Fruit fly (Drosophila melanogaster) whole organism, embryonic: ENCODE data around the gene Jon25Bi.

Experiments used
- ATbp ChIP-seq: fragments of 200-800 bp; sonication (Bioruptor generic); optimal IDR thresholded peaks from 2 replicates; lab custom pipeline; 2017; ENCODE audit warnings: missing biosample characterization, mild to moderate bottlenecking, missing genetic modification characterization, missing genetic modification reagents
- Atf-2 ChIP-seq: fragments of 200-800 bp; sonication (Bioruptor generic); optimal IDR thresholded peaks from 2 replicates; lab custom pipeline; 2016; ENCODE audit warnings: missing biosample characterization, missing genetic modification characterization
- CG10267 ChIP-seq: fragments of 200-800 bp; sonication (Bioruptor generic); optimal IDR thresholded peaks from 2 replicates; lab custom pipeline; 2018; ENCODE audit warnings: missing biosample characterization, mild to moderate bottlenecking, missing genetic modification characterization, moderate library complexity
- CG10274 ChIP-seq: fragments of 200-800 bp; sonication (Bioruptor generic); optimal IDR thresholded peaks from 3 replicates; lab custom pipeline; 2017; ENCODE audit warnings: missing biosample characterization, mild to moderate bottlenecking, missing genetic modification characterization
- CG10565 ChIP-seq: fragments of 200-800 bp; sonication (Bioruptor generic); optimal IDR thresholded peaks from 3 replicates; lab custom pipeline; 2016; ENCODE audit warnings: missing biosample characterization, mild to moderate bottlenecking, missing genetic modification characterization
- CG1233 ChIP-seq: fragments of 200-800 bp; sonication (Bioruptor generic); optimal IDR thresholded peaks from 4 replicates; lab custom pipeline; 2018; ENCODE audit warnings: missing biosample characterization, mild to moderate bottlenecking, missing genetic modification characterization
- CG12744 ChIP-seq: fragments of 200-800 bp; sonication (Bioruptor generic); optimal IDR thresholded peaks from 2 replicates; lab custom pipeline; 2016; ENCODE audit warnings: missing biosample characterization, missing genetic modification characterization
- CG13287 ChIP-seq: fragments of 200-800 bp; sonication (Bioruptor generic); IDR thresholded peaks from 2 replicates; pipeline ENCODE4 v1.3.6; 2022; ENCODE audit warnings: missing biosample characterization, missing genetic modification characterization; ENCODE audit not compliant: partially characterized antibody
- CG1529 ChIP-seq: fragments of 200-800 bp; sonication (Bioruptor generic); optimal IDR thresholded peaks from 3 replicates; lab custom pipeline; 2018; ENCODE audit warnings: missing biosample characterization, missing genetic modification characterization
- CG15479 ChIP-seq: fragments of 200-800 bp; sonication (Bioruptor generic); optimal IDR thresholded peaks from 3 replicates; lab custom pipeline; 2019; ENCODE audit warnings: missing biosample characterization, mild to moderate bottlenecking, missing genetic modification characterization, moderate library complexity
- CG3065 ChIP-seq: fragments of 200-800 bp; sonication (Bioruptor generic); optimal IDR thresholded peaks from 2 replicates; lab custom pipeline; 2016; ENCODE audit warnings: missing biosample characterization, missing genetic modification characterization
- CG31365 ChIP-seq: fragments of 200-800 bp; sonication (Bioruptor generic); optimal IDR thresholded peaks from 2 replicates; lab custom pipeline; 2018; ENCODE audit warnings: missing biosample characterization, mild to moderate bottlenecking, missing genetic modification characterization
- CG32767 ChIP-seq: fragments of 200-800 bp; sonication (Bioruptor generic); IDR thresholded peaks from 2 replicates; pipeline ENCODE4 v1.3.6; 2022; ENCODE audit warnings: missing biosample characterization, missing genetic modification characterization
- CG33213 ChIP-seq: fragments of 200-800 bp; sonication (Bioruptor generic); optimal IDR thresholded peaks from 3 replicates; lab custom pipeline; 2016; ENCODE audit warnings: missing biosample characterization, missing genetic modification characterization
- CG3847 ChIP-seq: fragments of 200-800 bp; sonication (Bioruptor generic); IDR thresholded peaks from 2 replicates; pipeline ENCODE4 v1.3.6; 2022; ENCODE audit warnings: missing biosample characterization, missing genetic modification characterization
- CG42726 ChIP-seq: fragments of 200-800 bp; sonication (Bioruptor generic); IDR thresholded peaks from 2 replicates; pipeline ENCODE4 v1.3.6; 2022; ENCODE audit warnings: missing biosample characterization, missing genetic modification characterization; ENCODE audit not compliant: partially characterized antibody
- CG6272 ChIP-seq: fragments of 200-800 bp; sonication (Bioruptor generic); IDR thresholded peaks from 2 replicates; pipeline ENCODE4 v1.3.6; 2022; ENCODE audit warnings: missing biosample characterization, missing genetic modification characterization
- CoRest ChIP-seq: fragments of 200-800 bp; sonication (Bioruptor generic); optimal IDR thresholded peaks from 3 replicates; lab custom pipeline; 2018; ENCODE audit warnings: missing biosample characterization, mild to moderate bottlenecking, missing genetic modification characterization, moderate library complexity
- D19A ChIP-seq: fragments of 200-800 bp; optimal IDR thresholded peaks from 3 replicates; lab custom pipeline; 2019; ENCODE audit warnings: missing biosample characterization, mild to moderate bottlenecking, missing genetic modification characterization, moderate library complexity
- Dp ChIP-seq: fragments of 200-800 bp; sonication (Bioruptor generic); optimal IDR thresholded peaks from 2 replicates; lab custom pipeline; 2018; ENCODE audit warnings: missing biosample characterization, mild to moderate bottlenecking, missing genetic modification characterization, moderate library complexity
- GATAe ChIP-seq: fragments of 200-800 bp; sonication (Bioruptor generic); conservative IDR thresholded peaks from 2 replicates; pipeline ENCODE4 v1.3.6; 2022; ENCODE audit warnings: missing biosample characterization, missing genetic modification characterization
- HLH54F ChIP-seq: fragments of 200-800 bp; sonication (Bioruptor generic); optimal IDR thresholded peaks from 3 replicates; lab custom pipeline; 2016; ENCODE audit warnings: missing biosample characterization, missing genetic modification characterization
- Hand ChIP-seq: fragments of 200-800 bp; sonication (Bioruptor generic); optimal IDR thresholded peaks from 2 replicates; lab custom pipeline; 2017; ENCODE audit warnings: mild to moderate bottlenecking, missing biosample characterization, missing genetic modification reagents, missing genetic modification characterization
- Mrtf ChIP-seq: fragments of 200-800 bp; sonication (Bioruptor generic); IDR thresholded peaks from 3 replicates; pipeline ENCODE4 v1.3.6; 2022; ENCODE audit warnings: missing biosample characterization, missing genetic modification characterization
- PHDP ChIP-seq: fragments of 200-800 bp; sonication (Bioruptor generic); optimal IDR thresholded peaks from 3 replicates; lab custom pipeline; 2018; ENCODE audit warnings: missing biosample characterization, mild to moderate bottlenecking, missing genetic modification characterization, moderate library complexity
- Pdp1 ChIP-seq, 2 experiments: fragments of 200-800 bp; sonication (Bioruptor generic); optimal IDR thresholded peaks; 3 replicates each; lab custom pipeline; 2016; ENCODE audit warnings: missing biosample characterization in 2 of 2, missing genetic modification characterization in 2 of 2, mild to moderate bottlenecking in 1 of 2, moderate library complexity in 1 of 2
- Ravus ChIP-seq: fragments of 200-800 bp; sonication (Bioruptor generic); IDR thresholded peaks from 2 replicates; pipeline ENCODE4 v1.3.6; 2022; ENCODE audit warnings: missing biosample characterization, missing genetic modification characterization
- ac ChIP-seq: fragments of 200-800 bp; sonication (Bioruptor generic); optimal IDR thresholded peaks from 3 replicates; lab custom pipeline; 2017; ENCODE audit warnings: missing biosample characterization, mild to moderate bottlenecking, missing genetic modification characterization
- ara ChIP-seq: fragments of 200-800 bp; sonication (Bioruptor generic); IDR thresholded peaks from 2 replicates; pipeline ENCODE4 v1.3.6; 2022; ENCODE audit warnings: missing biosample characterization, missing genetic modification characterization
- cato ChIP-seq: fragments of 200-800 bp; sonication (Bioruptor generic); optimal IDR thresholded peaks from 2 replicates; lab custom pipeline; 2016; ENCODE audit warnings: missing biosample characterization, missing genetic modification characterization, borderline replicate concordance
- chinmo ChIP-seq: fragments of 200-800 bp; sonication (Bioruptor generic); IDR thresholded peaks from 4 replicates; pipeline ENCODE4 v1.3.6; 2022; ENCODE audit warnings: missing biosample characterization, missing genetic modification characterization; ENCODE audit not compliant: partially characterized antibody
- chm ChIP-seq: fragments of 200-800 bp; sonication (Bioruptor generic); IDR thresholded peaks from 2 replicates; pipeline ENCODE4 v1.3.6; 2022; ENCODE audit warnings: missing biosample characterization, missing genetic modification characterization
- chn ChIP-seq: fragments of 200-800 bp; sonication (Bioruptor generic); optimal IDR thresholded peaks from 2 replicates; lab custom pipeline; 2016; ENCODE audit warnings: missing biosample characterization, missing genetic modification characterization
- crp ChIP-seq, 2 experiments: fragments of 200-800 bp; sonication (Bioruptor generic); optimal IDR thresholded peaks; 2 replicates in 1 of 2; 3 replicates in 1 of 2; lab custom pipeline; 2017; ENCODE audit warnings: missing biosample characterization in 2 of 2, missing genetic modification characterization in 2 of 2, mild to moderate bottlenecking in 1 of 2, moderate library complexity in 1 of 2
- dati ChIP-seq: fragments of 200-800 bp; sonication (Bioruptor generic); IDR thresholded peaks from 2 replicates; pipeline ENCODE4 v1.3.6; 2022; ENCODE audit warnings: missing biosample characterization, missing genetic modification characterization
- ems ChIP-seq: fragments of 200-800 bp; sonication (Bioruptor generic); optimal IDR thresholded peaks from 3 replicates; lab custom pipeline; 2016; ENCODE audit warnings: missing biosample characterization, missing genetic modification characterization
- fd64A ChIP-seq: fragments of 200-800 bp; sonication (Bioruptor generic); optimal IDR thresholded peaks from 3 replicates; lab custom pipeline; 2018; ENCODE audit warnings: missing biosample characterization, mild to moderate bottlenecking, missing genetic modification characterization
- gsb-n ChIP-seq: fragments of 200-800 bp; sonication (Bioruptor generic); optimal IDR thresholded peaks from 3 replicates; lab custom pipeline; 2018; ENCODE audit warnings: missing biosample characterization, mild to moderate bottlenecking, missing genetic modification characterization
- kah ChIP-seq: fragments of 200-800 bp; sonication (Bioruptor generic); optimal IDR thresholded peaks from 2 replicates; lab custom pipeline; 2018; ENCODE audit warnings: missing biosample characterization, mild to moderate bottlenecking, missing genetic modification characterization
- klu ChIP-seq: fragments of 200-800 bp; sonication (Bioruptor generic); IDR thresholded peaks from 2 replicates; pipeline ENCODE4 v1.3.6; 2022; ENCODE audit warnings: missing biosample characterization, missing genetic modification characterization
- lola ChIP-seq, 3 experiments: fragments of >200 bp in 2 of 3; fragments of 200-800 bp in 1 of 3; sonication (Bioruptor generic) in 1 of 3; optimal IDR thresholded peaks; 2 replicates each; lab custom pipeline; 2017 to 2019; ENCODE audit warnings: missing biosample characterization in 3 of 3, missing genetic modification characterization in 3 of 3, mild to moderate bottlenecking in 1 of 3, moderate library complexity in 1 of 3
- run ChIP-seq: fragments of 200-800 bp; sonication (Bioruptor generic); optimal IDR thresholded peaks from 3 replicates; lab custom pipeline; 2018; ENCODE audit warnings: missing biosample characterization, mild to moderate bottlenecking, missing genetic modification characterization
- scrt ChIP-seq: fragments of 200-800 bp; sonication (Bioruptor generic); optimal IDR thresholded peaks from 2 replicates; lab custom pipeline; 2018; ENCODE audit warnings: missing biosample characterization, mild to moderate bottlenecking, missing genetic modification characterization, moderate library complexity
- sens ChIP-seq: fragments of 200-800 bp; sonication (Bioruptor generic); peaks from one replicate; lab custom pipeline; 2016; ENCODE audit warnings: missing biosample characterization, missing genetic modification characterization
- sim ChIP-seq: fragments of 200-800 bp; sonication (Bioruptor generic); IDR thresholded peaks from 2 replicates; pipeline ENCODE4 v1.3.6; 2022; ENCODE audit warnings: missing biosample characterization, missing genetic modification characterization
- sob ChIP-seq: fragments of 200-800 bp; sonication (Bioruptor generic); IDR thresholded peaks from 2 replicates; pipeline ENCODE4 v1.3.6; 2022; ENCODE audit warnings: missing biosample characterization, missing genetic modification characterization
- sug ChIP-seq: fragments of 200-800 bp; optimal IDR thresholded peaks from 2 replicates; lab custom pipeline; 2019; ENCODE audit warnings: missing biosample characterization, mild to moderate bottlenecking, missing genetic modification characterization, moderate library complexity
- tna ChIP-seq: fragments of 200-800 bp; sonication (Bioruptor generic); IDR thresholded peaks from 2 replicates; pipeline ENCODE4 v1.3.6; 2022; ENCODE audit warnings: missing biosample characterization, missing genetic modification characterization; ENCODE audit not compliant: partially characterized antibody
- usp ChIP-seq: fragments of >200 bp; optimal IDR thresholded peaks from 2 replicates; lab custom pipeline; 2017; ENCODE audit warnings: missing biosample characterization, missing genetic modification characterization

The Jon25Bi gene

DNA sequence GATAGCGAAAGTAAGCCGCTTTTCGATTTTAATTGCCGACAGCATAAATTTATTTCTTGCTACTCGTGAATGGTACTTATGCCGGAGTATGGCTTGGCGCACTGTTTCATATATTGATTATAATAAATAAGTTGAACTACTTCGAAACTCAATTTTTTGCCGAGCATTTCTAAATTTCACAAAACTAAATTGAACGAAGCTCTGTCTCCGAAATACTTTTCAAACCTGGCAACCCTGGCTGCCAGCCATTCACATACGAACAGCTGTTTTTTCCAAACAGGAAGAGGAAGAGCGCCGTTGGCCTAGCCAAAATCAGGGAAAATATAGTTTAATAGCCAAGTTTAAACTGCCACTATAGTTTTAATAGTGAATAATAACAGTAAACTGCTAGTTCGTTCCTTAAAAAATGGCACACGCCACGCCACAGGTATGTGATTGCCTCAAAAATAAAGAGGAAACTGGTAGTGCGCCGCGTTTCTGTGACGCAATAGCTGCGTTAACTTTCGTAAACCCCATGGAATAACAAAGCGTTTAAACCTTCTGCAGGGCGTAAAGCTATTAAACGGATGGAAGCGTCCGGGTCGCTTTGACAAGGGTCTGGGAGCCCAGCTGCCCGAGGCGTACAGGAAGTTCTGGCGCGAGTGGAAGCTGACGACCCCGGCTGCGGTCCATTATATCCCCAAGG is 18.9 kb upstream of the Jon25Bi start, which contains the start of gene mRpL28 (continued):
- TF ChIP-seq CG1233, result no peak
- TF ChIP-seq Mrtf, result no peak
- TF ChIP-seq CG13287 (GFP tag; lab: Robert Waterston, UW), result peak; percentile 72; the same call in 1 of the 2 replicates
- peak; percentile 11 for TF ChIP-seq Dp (GFP tag; lab: Kevin White, UChicago)
- peak in 1 of 3 experiments; percentile 0 for TF ChIP-seq lola (GFP tag; optimal IDR thresholded peaks at IDR 0.05; lab: Kevin White, UChicago)
- TF ChIP-seq fd64A (GFP tag; lab: Kevin White, UChicago), result no peak
- peak; percentile 20; the same call in 1 of the 2 replicates for TF ChIP-seq chm (GFP tag; lab: Robert Waterston, UW)
- no peak for TF ChIP-seq ATbp (GFP tag; lab: Kevin White, UChicago)
- no peak for TF ChIP-seq CG31365 (tag; lab: Kevin White, UChicago)
- no peak for TF ChIP-seq CG3847 (GFP tag; lab: Robert Waterston, UW)
- no peak for TF ChIP-seq run (tag; lab: Kevin White, UChicago)
- TF ChIP-seq HLH54F (GFP tag; lab: Kevin White, UChicago), result peak; percentile 27
- TF ChIP-seq CG12744 (GFP tag; lab: Kevin White, UChicago), result no peak
- TF ChIP-seq PHDP (tag; lab: Kevin White, UChicago), result peak; percentile 18
- no peak for TF ChIP-seq tna (GFP tag; lab: Robert Waterston, UW)
- TF ChIP-seq Pdp1 (GFP tag; optimal IDR thresholded peaks at IDR 0.05; lab: Kevin White, UChicago), result peak in 1 of 2 experiments; percentile 97
- TF ChIP-seq scrt (GFP tag; lab: Kevin White, UChicago), result no peak
- TF ChIP-seq sug (tag; lab: Kevin White, UChicago), result peak; percentile 48
- TF ChIP-seq dati (GFP tag; lab: Robert Waterston, UW), result no peak
- TF ChIP-seq cato (GFP tag; lab: Kevin White, UChicago), result no peak
- no peak for TF ChIP-seq CG42726 (GFP tag; lab: Robert Waterston, UW)
- no peak for TF ChIP-seq CG32767
- TF ChIP-seq CG3065 (GFP tag; lab: Kevin White, UChicago), result no peak
- no peak for TF ChIP-seq ems (GFP tag; lab: Kevin White, UChicago)
- TF ChIP-seq crp (GFP tag; optimal IDR thresholded peaks at IDR 0.05; lab: Kevin White, UChicago), result peak; percentile 55 to 95
- TF ChIP-seq gsb-n, result no peak
- no peak for TF ChIP-seq Atf-2 (GFP tag; lab: Kevin White, UChicago)
- no peak for TF ChIP-seq CG10274 (GFP tag; lab: Kevin White, UChicago)
- TF ChIP-seq CoRest (tag; lab: Kevin White, UChicago), result peak; percentile 26
- TF ChIP-seq CG6272 (GFP tag; lab: Robert Waterston, UW), result no peak
- no peak for TF ChIP-seq kah (GFP tag; lab: Kevin White, UChicago)
- no peak for TF ChIP-seq chn
- TF ChIP-seq sob (GFP tag; lab: Robert Waterston, UW), result no peak
- TF ChIP-seq Ravus (GFP tag; lab: Robert Waterston, UW), result no peak
- no peak for TF ChIP-seq GATAe (GFP tag; lab: Robert Waterston, UW)
- TF ChIP-seq CG10565 (GFP tag; lab: Kevin White, UChicago), result no peak
- no peak for TF ChIP-seq usp
- no peak for TF ChIP-seq CG1529 (GFP tag; lab: Kevin White, UChicago)
- TF ChIP-seq CG10267, result peak; percentile 29
- TF ChIP-seq Hand (GFP tag; lab: Kevin White, UChicago), result no peak
- TF ChIP-seq CG33213 (GFP tag; lab: Kevin White, UChicago), result no peak
- TF ChIP-seq chinmo, result no peak
- TF ChIP-seq sim (GFP tag; lab: Robert Waterston, UW), result no peak
- TF ChIP-seq CG15479, result peak; percentile 7
- TF ChIP-seq D19A (tag; lab: Kevin White, UChicago), result no peak
- TF ChIP-seq sens (GFP tag; lab: Kevin White, UChicago), result peak; percentile 87
- no peak for TF ChIP-seq klu
- TF ChIP-seq ac (GFP tag; lab: Kevin White, UChicago), result no peak
- TF ChIP-seq ara (GFP tag; lab: Robert Waterston, UW), result no peak
